Fruit fly (Drosophila melanogaster) whole organism, embryonic: Measurements from ENCODE around the gene ewg.

Source experiments
- Adf1 ChIP-seq: fragments of 200-800 bp; sonication (Bioruptor generic); IDR thresholded peaks from 2 replicates; pipeline ENCODE4 v1.3.6; 2022; ENCODE audit warnings: missing biosample characterization, missing genetic modification characterization
- Asciz ChIP-seq: fragments of 200-800 bp; sonication (Bioruptor generic); optimal IDR thresholded peaks from 2 replicates; lab custom pipeline; 2017; ENCODE audit warnings: missing biosample characterization, mild to moderate bottlenecking, missing genetic modification characterization, missing genetic modification reagents
- Awh ChIP-seq: fragments of 200-800 bp; sonication (Bioruptor generic); IDR thresholded peaks from 2 replicates; pipeline ENCODE4, ENCODE4 v1.3.6; 2022; ENCODE audit warnings: missing biosample characterization, missing genetic modification characterization
- CG10366 ChIP-seq: fragments of 200-800 bp; sonication (Bioruptor generic); IDR thresholded peaks from 2 replicates; pipeline ENCODE4 v1.3.6; 2022; ENCODE audit warnings: missing biosample characterization, missing genetic modification characterization
- CG10462 ChIP-seq: fragments of 200-800 bp; sonication (Bioruptor generic); optimal IDR thresholded peaks from 2 replicates; lab custom pipeline; 2016; ENCODE audit warnings: missing biosample characterization, missing genetic modification characterization
- CG13775 ChIP-seq: fragments of 200-800 bp; sonication (Bioruptor generic); optimal IDR thresholded peaks from 3 replicates; lab custom pipeline; 2017; ENCODE audit warnings: missing biosample characterization, mild to moderate bottlenecking, missing genetic modification characterization
- CG13894 ChIP-seq: fragments of 200-800 bp; sonication (Bioruptor generic); optimal IDR thresholded peaks from 3 replicates; lab custom pipeline; 2018; ENCODE audit warnings: missing biosample characterization, mild to moderate bottlenecking, missing genetic modification characterization, moderate library complexity
- CG15073 ChIP-seq: fragments of 200-800 bp; sonication (Bioruptor generic); optimal IDR thresholded peaks from 2 replicates; lab custom pipeline; 2016; ENCODE audit warnings: missing biosample characterization, missing genetic modification characterization
- CG18599 ChIP-seq: fragments of 200-800 bp; sonication (Bioruptor generic); optimal IDR thresholded peaks from 3 replicates; lab custom pipeline; 2017; ENCODE audit warnings: missing biosample characterization, missing genetic modification characterization, mild to moderate bottlenecking, moderate library complexity, missing genetic modification reagents
- CG31365 ChIP-seq: fragments of 200-800 bp; sonication (Bioruptor generic); optimal IDR thresholded peaks from 2 replicates; lab custom pipeline; 2018; ENCODE audit warnings: missing biosample characterization, mild to moderate bottlenecking, missing genetic modification characterization
- CG3163 ChIP-seq: fragments of 200-800 bp; sonication (Bioruptor generic); optimal IDR thresholded peaks from 3 replicates; lab custom pipeline; 2016; ENCODE audit warnings: missing biosample characterization, missing genetic modification characterization
- CG32772 ChIP-seq: fragments of 200-800 bp; sonication (Bioruptor generic); IDR thresholded peaks from 2 replicates; pipeline ENCODE4 v1.3.6; 2022; ENCODE audit warnings: missing biosample characterization, missing genetic modification characterization
- CG4282 ChIP-seq: fragments of 200-800 bp; sonication (Bioruptor generic); optimal IDR thresholded peaks from 2 replicates; lab custom pipeline; 2016; ENCODE audit warnings: missing biosample characterization, missing genetic modification characterization
- CG4328 ChIP-seq: fragments of 200-800 bp; sonication (Bioruptor generic); optimal IDR thresholded peaks from 3 replicates; lab custom pipeline; 2017; ENCODE audit warnings: missing biosample characterization, missing genetic modification reagents, missing genetic modification characterization
- CG6683 ChIP-seq: fragments of 200-800 bp; sonication (Bioruptor generic); optimal IDR thresholded peaks from 2 replicates; lab custom pipeline; 2017; ENCODE audit warnings: missing biosample characterization, mild to moderate bottlenecking, missing genetic modification characterization, missing genetic modification reagents
- CG8359 ChIP-seq: fragments of 200-800 bp; sonication (Bioruptor generic); optimal IDR thresholded peaks from 2 replicates; lab custom pipeline; 2017; ENCODE audit warnings: missing biosample characterization, mild to moderate bottlenecking, missing genetic modification characterization, borderline replicate concordance
- CG8478 ChIP-seq: fragments of >200 bp; optimal IDR thresholded peaks from 2 replicates; lab custom pipeline; 2018
- CkIIα-i1 ChIP-seq: fragments of 200-800 bp; sonication (Bioruptor generic); IDR thresholded peaks from 2 replicates; pipeline ENCODE4 v1.3.6; 2022; ENCODE audit warnings: missing biosample characterization, missing genetic modification characterization
- D19A ChIP-seq: fragments of 200-800 bp; optimal IDR thresholded peaks from 3 replicates; lab custom pipeline; 2019; ENCODE audit warnings: missing biosample characterization, mild to moderate bottlenecking, missing genetic modification characterization, moderate library complexity
- Deaf1 ChIP-seq: fragments of 200-800 bp; optimal IDR thresholded peaks from 3 replicates; lab custom pipeline; 2019; ENCODE audit warnings: missing biosample characterization, mild to moderate bottlenecking, missing genetic modification characterization, moderate library complexity
- Dip2 ChIP-seq: fragments of 200-800 bp; sonication (Bioruptor generic); IDR thresholded peaks from 2 replicates; pipeline ENCODE4 v1.3.6; 2022; ENCODE audit warnings: missing biosample characterization, missing genetic modification characterization
- Drgx ChIP-seq: fragments of 200-800 bp; sonication (Bioruptor generic); IDR thresholded peaks from 2 replicates; pipeline ENCODE4 v1.3.6; 2022; ENCODE audit warnings: missing biosample characterization, missing genetic modification characterization
- E2f1 ChIP-seq: fragments of 200-800 bp; sonication (Bioruptor generic); IDR thresholded peaks from 2 replicates; pipeline ENCODE4 v1.3.6; 2022; ENCODE audit warnings: missing biosample characterization, missing genetic modification characterization
- Ets65A ChIP-seq: fragments of 200-800 bp; sonication (Bioruptor generic); peaks from one replicate; lab custom pipeline; 2016; ENCODE audit warnings: missing biosample characterization, missing genetic modification characterization
- Gsc ChIP-seq: fragments of 200-800 bp; sonication (Bioruptor generic); IDR thresholded peaks from 2 replicates; pipeline ENCODE4 v1.3.6; 2022; ENCODE audit warnings: missing biosample characterization, missing genetic modification characterization
- HHEX ChIP-seq: fragments of 200-800 bp; sonication (Bioruptor generic); optimal IDR thresholded peaks from 3 replicates; lab custom pipeline; 2017; ENCODE audit warnings: missing biosample characterization, mild to moderate bottlenecking, missing genetic modification characterization, missing genetic modification reagents
- Max ChIP-seq: fragments of 200-800 bp; sonication (Bioruptor generic); optimal IDR thresholded peaks from 2 replicates; lab custom pipeline; 2016; ENCODE audit warnings: missing biosample characterization, mild to moderate bottlenecking, missing genetic modification characterization
- NC2α ChIP-seq: fragments of 200-800 bp; sonication (Bioruptor generic); optimal IDR thresholded peaks from 2 replicates; lab custom pipeline; 2016; ENCODE audit warnings: missing biosample characterization, missing genetic modification characterization
- Oli ChIP-seq: fragments of 200-800 bp; sonication (Bioruptor generic); optimal IDR thresholded peaks from 2 replicates; lab custom pipeline; 2018; ENCODE audit warnings: missing biosample characterization, mild to moderate bottlenecking, missing genetic modification characterization, moderate library complexity
- Side ChIP-seq: fragments of 200-800 bp; sonication (Bioruptor generic); optimal IDR thresholded peaks from 2 replicates; lab custom pipeline; 2016; ENCODE audit warnings: missing biosample characterization, missing genetic modification characterization
- TFAM ChIP-seq: fragments of 200-800 bp; sonication (Bioruptor generic); optimal IDR thresholded peaks from 2 replicates; lab custom pipeline; 2017; ENCODE audit warnings: missing biosample characterization, missing genetic modification characterization, inconsistent platforms
- ap ChIP-seq: fragments of 200-800 bp; sonication (Bioruptor generic); IDR thresholded peaks from 2 replicates; pipeline ENCODE4 v1.3.6; 2022; ENCODE audit warnings: missing biosample characterization, missing genetic modification characterization
- cg ChIP-seq: fragments of 200-800 bp; sonication (Bioruptor generic); optimal IDR thresholded peaks from 3 replicates; lab custom pipeline; 2019; ENCODE audit warnings: missing biosample characterization, mild to moderate bottlenecking, missing genetic modification characterization, moderate library complexity
- dpn ChIP-seq, 2 experiments: fragments of 200-800 bp; sonication (Bioruptor generic); optimal IDR thresholded peaks; 3 replicates each; lab custom pipeline; 2016; ENCODE audit warnings: missing biosample characterization in 2 of 2, missing genetic modification characterization in 2 of 2
- dysf ChIP-seq: fragments of 200-800 bp; sonication (Bioruptor generic); IDR thresholded peaks from 3 replicates; pipeline ENCODE4 v1.3.6; 2022; ENCODE audit warnings: missing biosample characterization, missing genetic modification characterization
- esg ChIP-seq: fragments of 200-800 bp; sonication (Bioruptor generic); conservative IDR thresholded peaks from 2 replicates; pipeline ENCODE4 v1.3.6; 2022; ENCODE audit warnings: missing biosample characterization, missing genetic modification characterization
- ind ChIP-seq: fragments of 200-800 bp; sonication (Bioruptor generic); optimal IDR thresholded peaks from 3 replicates; lab custom pipeline; 2016; ENCODE audit warnings: missing biosample characterization, missing genetic modification characterization
- inv ChIP-seq: fragments of 200-800 bp; sonication (Bioruptor generic); IDR thresholded peaks from 2 replicates; pipeline ENCODE4 v1.3.6; 2022; ENCODE audit warnings: missing biosample characterization, missing genetic modification characterization; ENCODE audit not compliant: partially characterized antibody
- nau ChIP-seq: fragments of 200-800 bp; sonication (Bioruptor generic); optimal IDR thresholded peaks from 3 replicates; lab custom pipeline; 2017; ENCODE audit warnings: missing biosample characterization, mild to moderate bottlenecking, missing genetic modification characterization, missing genetic modification reagents
- nerfin-2 ChIP-seq: fragments of 200-800 bp; sonication (Bioruptor generic); IDR thresholded peaks from 2 replicates; pipeline ENCODE4 v1.3.6; 2022; ENCODE audit warnings: missing biosample characterization, missing genetic modification characterization; ENCODE audit not compliant: partially characterized antibody
- org-1 ChIP-seq: fragments of 200-800 bp; sonication (Bioruptor generic); optimal IDR thresholded peaks from 2 replicates; lab custom pipeline; 2017; ENCODE audit warnings: missing biosample characterization, missing genetic modification characterization
- phol ChIP-seq: fragments of 200-800 bp; sonication (Bioruptor generic); optimal IDR thresholded peaks from 3 replicates; lab custom pipeline; 2018; ENCODE audit warnings: missing biosample characterization, mild to moderate bottlenecking, missing genetic modification characterization, moderate library complexity
- prd ChIP-seq, 3 experiments: fragments of >200 bp in 2 of 3; fragments of 200-800 bp in 1 of 3; sonication (Bioruptor generic) in 1 of 3; optimal IDR thresholded peaks in 2 of 3; IDR thresholded peaks in 1 of 3; 2 replicates in 2 of 3; 3 replicates in 1 of 3; pipeline versions ENCODE4 v1.3.6 to Lab custom; 2017 to 2022; ENCODE audit warnings: missing biosample characterization in 1 of 3, missing genetic modification characterization in 1 of 3
- run ChIP-seq: fragments of 200-800 bp; sonication (Bioruptor generic); optimal IDR thresholded peaks from 3 replicates; lab custom pipeline; 2018; ENCODE audit warnings: missing biosample characterization, mild to moderate bottlenecking, missing genetic modification characterization
- schlank ChIP-seq: fragments of 200-800 bp; sonication (Bioruptor generic); optimal IDR thresholded peaks from 2 replicates; lab custom pipeline; 2018; ENCODE audit warnings: missing biosample characterization, mild to moderate bottlenecking, missing genetic modification characterization
- scrt ChIP-seq: fragments of 200-800 bp; sonication (Bioruptor generic); optimal IDR thresholded peaks from 2 replicates; lab custom pipeline; 2018; ENCODE audit warnings: missing biosample characterization, mild to moderate bottlenecking, missing genetic modification characterization, moderate library complexity
- sens-2 ChIP-seq: fragments of 200-800 bp; sonication (Bioruptor generic); IDR thresholded peaks from 2 replicates; pipeline ENCODE4 v1.3.6; 2022; ENCODE audit warnings: missing biosample characterization, missing genetic modification characterization
- tx ChIP-seq: fragments of 200-800 bp; sonication (Bioruptor generic); optimal IDR thresholded peaks from 2 replicates; lab custom pipeline; 2016; ENCODE audit warnings: missing biosample characterization, missing genetic modification characterization
- zen2 ChIP-seq: fragments of 200-800 bp; sonication (Bioruptor generic); IDR thresholded peaks from 3 replicates; pipeline ENCODE4 v1.3.6; 2022; ENCODE audit warnings: missing biosample characterization, missing genetic modification characterization; ENCODE audit not compliant: partially characterized antibody
- zfh2 ChIP-seq: fragments of 200-800 bp; sonication (Bioruptor generic); optimal IDR thresholded peaks from 2 replicates; lab custom pipeline; 2016; ENCODE audit warnings: missing biosample characterization, missing genetic modification characterization

ewg gene

dm6 chrX:263728-264344 is 15.7 kb downstream of the ewg start, which contains the start of gene CG13377 (continued):
- TF ChIP-seq CG31365 (tag; lab: Kevin White, UChicago) (no peak), TFAM (GFP tag; lab: Kevin White, UChicago) (no peak), Side (GFP tag; lab: Kevin White, UChicago) (no peak), Oli (peak; percentile 17), nau (GFP tag; lab: Kevin White, UChicago) (no peak), sens-2 (no peak), CG3163 (GFP tag; lab: Kevin White, UChicago) (no peak), Drgx (GFP tag; lab: Robert Waterston, UW) (peak; percentile 59; the same call in 1 of the 2 replicates), CG10366 (GFP tag; lab: Robert Waterston, UW) (0 out of 2 replicates have a peak, but pooled peaks have one; percentile 10), Adf1 (GFP tag; lab: Robert Waterston, UW) (no peak), esg (GFP tag; lab: Robert Waterston, UW) (peak; percentile 27; the same call in 1 of the 2 replicates), ind (GFP tag; lab: Kevin White, UChicago) (no peak), CG8359 (no peak), phol (tag; lab: Kevin White, UChicago) (no peak), run (no peak), zen2 (GFP tag; lab: Robert Waterston, UW) (no peak), CG13775 (GFP tag; lab: Kevin White, UChicago) (peak; percentile 15), CG4328 (GFP tag; lab: Kevin White, UChicago) (no peak), nerfin-2 (GFP tag; lab: Robert Waterston, UW) (no peak), Gsc (no peak), E2f1 (GFP tag; lab: Robert Waterston, UW) (no peak), CkIIα-i1 (no peak), tx (no peak), D19A (tag; lab: Kevin White, UChicago) (no peak), CG6683 (GFP tag; lab: Kevin White, UChicago) (no peak), CG13894 (tag; lab: Kevin White, UChicago) (peak; percentile 93), CG18599 (GFP tag; lab: Kevin White, UChicago) (no peak), Awh (GFP tag; lab: Robert Waterston, UW) (no peak), inv (GFP tag; lab: Robert Waterston, UW) (no peak), Deaf1 (tag; lab: Kevin White, UChicago) (peak; percentile 98), ap (GFP tag; lab: Robert Waterston, UW) (no peak), schlank (tag; lab: Kevin White, UChicago) (no peak), CG4282 (GFP tag; lab: Kevin White, UChicago) (no peak), CG15073 (GFP tag; lab: Kevin White, UChicago) (no peak), zfh2 (GFP tag; lab: Kevin White, UChicago) (no peak), Dip2 (no peak), CG32772 (0 out of 2 replicates have a peak, but pooled peaks have one; percentile 42), prd (optimal IDR thresholded peaks at IDR 0.05; lab: Kevin White, UChicago) (no peak), prd (GFP tag; IDR thresholded peaks at IDR 0.05; lab: Robert Waterston, UW) (peak; percentile 41; the same call in 1 of the 3 replicates), Ets65A (GFP tag; lab: Kevin White, UChicago) (no peak), Asciz (no peak), CG10462 (no peak), scrt (GFP tag; lab: Kevin White, UChicago) (no peak), Max (GFP tag; lab: Kevin White, UChicago) (no peak), NC2α (GFP tag; lab: Kevin White, UChicago) (no peak), CG8478 (lab: Kevin White, UChicago) (no peak), dpn (GFP tag; optimal IDR thresholded peaks at IDR 0.05; lab: Kevin White, UChicago) (peak in 1 of 2 experiments; percentile 29), dysf (GFP tag; lab: Robert Waterston, UW) (peak; percentile 61; the same call in 1 of the 3 replicates), org-1 (GFP tag; lab: Kevin White, UChicago) (no peak), HHEX (GFP tag; lab: Kevin White, UChicago) (peak; percentile 9), cg (GFP tag; lab: Kevin White, UChicago) (no peak)
